Fruit fly (Drosophila melanogaster) whole organism, prepupa: Measurements from ENCODE around the gene CG32855.
A peak's percentile ranks its signal among the peaks of the same experiment; 100 is the strongest.

Experiments
- Blimp-1 ChIP-seq: fragments of 200-800 bp; sonication (Bioruptor generic); optimal IDR thresholded peaks from 3 replicates; lab custom pipeline; 2017; ENCODE audit warnings: missing biosample characterization, missing genetic modification characterization, mild to moderate bottlenecking, moderate library complexity, missing genetic modification reagents
- CG11294 ChIP-seq: fragments of 200-800 bp; sonication (Bioruptor generic); IDR thresholded peaks from 2 replicates; pipeline ENCODE4 v1.3.6; 2022; ENCODE audit warnings: missing biosample characterization, missing genetic modification characterization
- CG11902 ChIP-seq: fragments of 200-800 bp; sonication (Bioruptor generic); optimal IDR thresholded peaks from 3 replicates; lab custom pipeline; 2016; ENCODE audit warnings: missing biosample characterization, missing genetic modification characterization
- CG15336 ChIP-seq: fragments of 200-800 bp; sonication (Bioruptor generic); IDR thresholded peaks from 2 replicates; pipeline ENCODE4 v1.3.6; 2022; ENCODE audit warnings: missing biosample characterization, missing genetic modification characterization
- CG1621 ChIP-seq: fragments of 200-800 bp; sonication (Bioruptor generic); optimal IDR thresholded peaks from 3 replicates; lab custom pipeline; 2018; ENCODE audit warnings: missing biosample characterization, mild to moderate bottlenecking, missing genetic modification characterization
- CG16779 ChIP-seq: fragments of 200-800 bp; sonication (Bioruptor generic); optimal IDR thresholded peaks from 3 replicates; lab custom pipeline; 2017; ENCODE audit warnings: missing biosample characterization, mild to moderate bottlenecking, missing genetic modification characterization
- CG31627 ChIP-seq: fragments of 200-800 bp; sonication (Bioruptor generic); optimal IDR thresholded peaks from 3 replicates; lab custom pipeline; 2016; ENCODE audit warnings: missing biosample characterization, missing genetic modification characterization
- CG32006 ChIP-seq: fragments of 200-800 bp; sonication (Bioruptor generic); optimal IDR thresholded peaks from 3 replicates; lab custom pipeline; 2017; ENCODE audit warnings: missing biosample characterization, mild to moderate bottlenecking, missing genetic modification characterization
- CG34406 ChIP-seq: fragments of 200-800 bp; sonication (Bioruptor generic); optimal IDR thresholded peaks from 3 replicates; lab custom pipeline; 2016; ENCODE audit warnings: missing biosample characterization, missing genetic modification characterization
- CG6276 ChIP-seq: fragments of 200-800 bp; sonication (Bioruptor generic); optimal IDR thresholded peaks from 2 replicates; lab custom pipeline; 2017; ENCODE audit warnings: missing biosample characterization, mild to moderate bottlenecking, missing genetic modification characterization
- CG6854 ChIP-seq: fragments of 200-800 bp; sonication (Bioruptor generic); optimal IDR thresholded peaks from 2 replicates; lab custom pipeline; 2017; ENCODE audit warnings: missing biosample characterization, mild to moderate bottlenecking, missing genetic modification characterization
- CG7368 ChIP-seq: fragments of 200-800 bp; sonication (Bioruptor generic); optimal IDR thresholded peaks from 3 replicates; lab custom pipeline; 2016; ENCODE audit warnings: missing biosample characterization, missing genetic modification characterization
- CG8119 ChIP-seq: fragments of 200-800 bp; sonication (Bioruptor generic); IDR thresholded peaks from 3 replicates; pipeline ENCODE4 v1.3.6; 2022; ENCODE audit warnings: missing biosample characterization, missing genetic modification characterization
- CG8319 ChIP-seq: fragments of 200-800 bp; sonication (Bioruptor generic); optimal IDR thresholded peaks from 3 replicates; lab custom pipeline; 2016; ENCODE audit warnings: missing biosample characterization, missing genetic modification characterization
- Eip75B ChIP-seq: fragments of 200-800 bp; sonication (Bioruptor generic); optimal IDR thresholded peaks from 3 replicates; lab custom pipeline; 2016; ENCODE audit warnings: missing biosample characterization, missing genetic modification characterization
- Eip78C ChIP-seq: fragments of 200-800 bp; sonication (Bioruptor generic); peaks from one replicate; lab custom pipeline; 2016; ENCODE audit warnings: missing biosample characterization, missing genetic modification characterization
- Ets21C ChIP-seq: fragments of 200-800 bp; sonication (Bioruptor generic); optimal IDR thresholded peaks from 3 replicates; lab custom pipeline; 2016; ENCODE audit warnings: missing biosample characterization, missing genetic modification characterization
- Gug ChIP-seq: fragments of 200-800 bp; sonication (Bioruptor generic); IDR thresholded peaks from 2 replicates; pipeline ENCODE4 v1.3.6; 2022; ENCODE audit warnings: missing biosample characterization, missing genetic modification characterization
- Hr38 ChIP-seq: sonication (Bioruptor generic); optimal IDR thresholded peaks from 2 replicates; lab custom pipeline; 2016; ENCODE audit warnings: missing biosample characterization, missing genetic modification characterization
- Hr39 ChIP-seq: fragments of 200-800 bp; sonication (Bioruptor generic); optimal IDR thresholded peaks from 2 replicates; lab custom pipeline; 2016; ENCODE audit warnings: missing biosample characterization, missing genetic modification characterization
- OdsH ChIP-seq: fragments of 200-800 bp; sonication (Bioruptor generic); optimal IDR thresholded peaks from 3 replicates; lab custom pipeline; 2016; ENCODE audit warnings: missing biosample characterization, missing genetic modification characterization
- Smox ChIP-seq: fragments of 200-800 bp; sonication (Bioruptor generic); optimal IDR thresholded peaks from 3 replicates; lab custom pipeline; 2016; ENCODE audit warnings: missing biosample characterization, missing genetic modification characterization
- Sox102F ChIP-seq: fragments of 200-800 bp; sonication (Bioruptor generic); optimal IDR thresholded peaks from 2 replicates; lab custom pipeline; 2016; ENCODE audit warnings: missing biosample characterization, mild to moderate bottlenecking, missing genetic modification characterization
- Sox14 ChIP-seq: fragments of 200-800 bp; sonication (Bioruptor generic); optimal IDR thresholded peaks from 3 replicates; lab custom pipeline; 2016; ENCODE audit warnings: missing biosample characterization, missing genetic modification characterization
- Sox15 ChIP-seq: fragments of 200-800 bp; sonication (Bioruptor generic); optimal IDR thresholded peaks from 3 replicates; lab custom pipeline; 2016; ENCODE audit warnings: missing biosample characterization, missing genetic modification characterization
- achi ChIP-seq: fragments of 200-800 bp; sonication (Bioruptor generic); optimal IDR thresholded peaks from 3 replicates; lab custom pipeline; 2016; ENCODE audit warnings: missing biosample characterization, missing genetic modification characterization
- cyc ChIP-seq: fragments of 200-800 bp; sonication (Bioruptor generic); optimal IDR thresholded peaks from 3 replicates; lab custom pipeline; 2016; ENCODE audit warnings: missing biosample characterization, missing genetic modification characterization
- dac ChIP-seq: fragments of 200-800 bp; sonication (Bioruptor generic); optimal IDR thresholded peaks from 2 replicates; lab custom pipeline; 2017; ENCODE audit warnings: missing biosample characterization, mild to moderate bottlenecking, missing genetic modification characterization
- eg ChIP-seq: fragments of 200-800 bp; sonication (Bioruptor generic); IDR thresholded peaks from 3 replicates; pipeline ENCODE4 v1.3.6; 2022; ENCODE audit warnings: missing biosample characterization, missing genetic modification characterization
- esn ChIP-seq: fragments of 200-800 bp; sonication (Bioruptor generic); optimal IDR thresholded peaks from 2 replicates; lab custom pipeline; 2016; ENCODE audit warnings: missing biosample characterization, mild to moderate bottlenecking, missing genetic modification characterization, moderate library complexity
- fd85E ChIP-seq: fragments of 200-800 bp; sonication (Bioruptor generic); optimal IDR thresholded peaks from 3 replicates; lab custom pipeline; 2016; ENCODE audit warnings: missing biosample characterization, missing genetic modification characterization
- fkh ChIP-seq: fragments of 200-800 bp; sonication (Bioruptor generic); optimal IDR thresholded peaks from 3 replicates; lab custom pipeline; 2017; ENCODE audit warnings: missing biosample characterization, mild to moderate bottlenecking, missing genetic modification characterization, moderate library complexity
- net ChIP-seq: fragments of 200-800 bp; sonication (Bioruptor generic); optimal IDR thresholded peaks from 3 replicates; lab custom pipeline; 2016; ENCODE audit warnings: missing biosample characterization, missing genetic modification characterization
- pdm3 ChIP-seq: fragments of 200-800 bp; sonication (Bioruptor generic); optimal IDR thresholded peaks from 3 replicates; lab custom pipeline; 2016; ENCODE audit warnings: missing biosample characterization, missing genetic modification characterization
- salr ChIP-seq, 2 experiments: fragments of 200-800 bp; sonication (Bioruptor generic); optimal IDR thresholded peaks; 3 replicates each; lab custom pipeline; 2016 to 2018; ENCODE audit warnings: missing biosample characterization in 2 of 2, missing genetic modification characterization in 2 of 2, mild to moderate bottlenecking in 1 of 2
- ss ChIP-seq, 2 experiments: fragments of 200-800 bp; sonication (Bioruptor generic); optimal IDR thresholded peaks; 2 replicates in 1 of 2; 3 replicates in 1 of 2; lab custom pipeline; 2017 to 2018; ENCODE audit warnings: mild to moderate bottlenecking in 2 of 2, missing biosample characterization in 2 of 2, missing genetic modification characterization in 2 of 2, moderate library complexity in 1 of 2
- svp ChIP-seq: fragments of 200-800 bp; sonication (Bioruptor generic); peaks from one replicate; lab custom pipeline; 2016; ENCODE audit warnings: missing biosample characterization, missing genetic modification characterization
- topi ChIP-seq: fragments of 200-800 bp; sonication (Bioruptor generic); optimal IDR thresholded peaks from 3 replicates; lab custom pipeline; 2016; ENCODE audit warnings: missing biosample characterization, missing genetic modification characterization

CG32855 gene

dm6 chr3R:16083578-16083977 lies 2.8 kb upstream of the CG32855 start, which contains the start of gene sxe2:
TSS of gene sxe2 (plus strand) at chr3R:16083878.
- TF ChIP-seq pdm3 (no peak), Eip78C (peak; percentile 65)

dm6 chr3R:16082384-16082783 lies 1.6 kb upstream of the CG32855 start:
- TF ChIP-seq svp (GFP tag; lab: Kevin White, UChicago) = no peak
- TF ChIP-seq dac (GFP tag; lab: Kevin White, UChicago) = peak; percentile 25
- peak; percentile 22 for TF ChIP-seq CG6854 (GFP tag; lab: Kevin White, UChicago)
- peak; percentile 96 for TF ChIP-seq Blimp-1 (GFP tag; lab: Kevin White, UChicago)
- TF ChIP-seq CG15336 = 0 out of 2 replicates have a peak, but pooled peaks have one; percentile 7
- TF ChIP-seq CG6276 (GFP tag; lab: Kevin White, UChicago) = peak; percentile 49
- TF ChIP-seq CG8119 = peak; percentile 56; the same call in 2 of the 3 replicates
- peak; percentile 47; the same call in 1 of the 3 replicates for TF ChIP-seq eg
- TF ChIP-seq CG32006 (GFP tag; lab: Kevin White, UChicago) = peak; percentile 13
- no peak for TF ChIP-seq CG11902 (GFP tag; lab: Kevin White, UChicago)

dm6 chr3R:16078247-16078646 lies 2.5 kb downstream of the CG32855 start:
- TF ChIP-seq CG31627 (GFP tag; lab: Kevin White, UChicago) (no peak), Eip75B (GFP tag; lab: Kevin White, UChicago) (no peak), Eip78C (no peak), Sox14 (GFP tag; lab: Kevin White, UChicago) (no peak), Blimp-1 (GFP tag; lab: Kevin White, UChicago) (no peak), Hr39 (GFP tag; lab: Kevin White, UChicago) (no peak), cyc (GFP tag; lab: Kevin White, UChicago) (no peak), svp (GFP tag; lab: Kevin White, UChicago) (no peak), OdsH (GFP tag; lab: Kevin White, UChicago) (no peak), CG8319 (GFP tag; lab: Kevin White, UChicago) (no peak), CG6854 (GFP tag; lab: Kevin White, UChicago) (no peak), Ets21C (GFP tag; lab: Kevin White, UChicago) (no peak), achi (GFP tag; lab: Kevin White, UChicago) (no peak)
- TF ChIP-seq, all 60 proteins: peak for 0

dm6 chr3R:16074122-16074521 lies 6.7 kb downstream of the CG32855 start:
- TF ChIP-seq Sox15 (GFP tag; lab: Kevin White, UChicago) = no peak
- TF ChIP-seq CG34406 (GFP tag; lab: Kevin White, UChicago) = no peak
- TF ChIP-seq salr (GFP tag; optimal IDR thresholded peaks at IDR 0.05; lab: Kevin White, UChicago) = no peak
- no peak for TF ChIP-seq ss (GFP tag; optimal IDR thresholded peaks at IDR 0.05; lab: Kevin White, UChicago)
- TF ChIP-seq CG1621 (tag; lab: Kevin White, UChicago) = no peak
- TF ChIP-seq svp (GFP tag; lab: Kevin White, UChicago) = no peak
- no peak for TF ChIP-seq CG8119
- no peak for TF ChIP-seq Hr38 (GFP tag; lab: Kevin White, UChicago)
- TF ChIP-seq CG11294 (GFP tag; lab: Robert Waterston, UW) = no peak
- TF ChIP-seq fd85E (GFP tag; lab: Kevin White, UChicago) = no peak
- TF ChIP-seq Smox (GFP tag; lab: Kevin White, UChicago) = no peak
- no peak for TF ChIP-seq topi (GFP tag; lab: Kevin White, UChicago)
- no peak for TF ChIP-seq esn (GFP tag; lab: Kevin White, UChicago)
- no peak for TF ChIP-seq Gug (GFP tag; lab: Robert Waterston, UW)
- TF ChIP-seq CG16779 (tag; lab: Kevin White, UChicago) = no peak
- TF ChIP-seq Sox102F (GFP tag; lab: Kevin White, UChicago) = no peak
- TF ChIP-seq net (GFP tag; lab: Kevin White, UChicago) = no peak
- TF ChIP-seq fkh (GFP tag; lab: Kevin White, UChicago) = no peak
- no peak for TF ChIP-seq CG7368 (GFP tag; lab: Kevin White, UChicago)
